Worm (Caenorhabditis elegans) whole organism, L1 larva: ENCODE measurements around the gene srbc-9.

Experiments
- F16B12.6 ChIP-seq: fragments of 150-350 bp; optimal IDR thresholded peaks from 2 replicates; lab custom pipeline; 2014; ENCODE audit warnings: missing biosample characterization, missing genetic modification characterization
- ceh-63 ChIP-seq: fragments of 200-800 bp; sonication (Bioruptor generic); optimal IDR thresholded peaks from 2 replicates; lab custom pipeline; 2018; ENCODE audit warnings: mild to moderate bottlenecking, missing genetic modification characterization, missing compliant biosample characterization
- fos-1 ChIP-seq: fragments of 150-350 bp; optimal IDR thresholded peaks from 2 replicates; lab custom pipeline; 2014; ENCODE audit warnings: missing biosample characterization, missing genetic modification characterization
- grh-1 ChIP-seq: fragments of 200-800 bp; sonication (Bioruptor generic); IDR thresholded peaks from 2 replicates; pipeline ENCODE4 v1.3.6; 2022; ENCODE audit warnings: missing genetic modification reagents, missing genetic modification characterization, missing compliant biosample characterization
- isw-1 ChIP-seq: fragments of 200-800 bp; sonication (Bioruptor generic); IDR thresholded peaks from 2 replicates; pipeline ENCODE4 v1.3.6; 2022; ENCODE audit warnings: missing genetic modification characterization, missing compliant biosample characterization
- lin-15B ChIP-seq: fragments of 150-350 bp; sonication (generic microtip); optimal IDR thresholded peaks from 3 replicates; lab custom pipeline; 2014; ENCODE audit warnings: missing biosample characterization, missing genetic modification characterization
- lin-39 ChIP-seq: fragments of 150-350 bp; optimal IDR thresholded peaks from 2 replicates; lab custom pipeline; 2014; ENCODE audit warnings: missing biosample characterization, missing genetic modification reagents, missing genetic modification characterization
- lsy-2 ChIP-seq, 2 experiments: fragments of 150-350 bp; optimal IDR thresholded peaks; 2 replicates each; lab custom pipeline; 2014; ENCODE audit warnings: missing biosample characterization in 2 of 2, missing genetic modification characterization in 2 of 2
- nhr-77 ChIP-seq: fragments of 150-350 bp; optimal IDR thresholded peaks from 2 replicates; lab custom pipeline; 2014; ENCODE audit warnings: missing biosample characterization, missing genetic modification characterization
- skn-1 ChIP-seq: fragments of 150-350 bp; optimal IDR thresholded peaks from 2 replicates; lab custom pipeline; 2014; ENCODE audit warnings: missing biosample characterization, missing genetic modification characterization
- snpc-4 ChIP-seq: fragments of 150-350 bp; optimal IDR thresholded peaks from 2 replicates; lab custom pipeline; 2014; ENCODE audit warnings: missing biosample characterization, missing genetic modification characterization
- sox-4 ChIP-seq: sonication (generic microtip); optimal IDR thresholded peaks from 2 replicates; lab custom pipeline; 2016; ENCODE audit warnings: missing genetic modification characterization, missing compliant biosample characterization

DNA sequence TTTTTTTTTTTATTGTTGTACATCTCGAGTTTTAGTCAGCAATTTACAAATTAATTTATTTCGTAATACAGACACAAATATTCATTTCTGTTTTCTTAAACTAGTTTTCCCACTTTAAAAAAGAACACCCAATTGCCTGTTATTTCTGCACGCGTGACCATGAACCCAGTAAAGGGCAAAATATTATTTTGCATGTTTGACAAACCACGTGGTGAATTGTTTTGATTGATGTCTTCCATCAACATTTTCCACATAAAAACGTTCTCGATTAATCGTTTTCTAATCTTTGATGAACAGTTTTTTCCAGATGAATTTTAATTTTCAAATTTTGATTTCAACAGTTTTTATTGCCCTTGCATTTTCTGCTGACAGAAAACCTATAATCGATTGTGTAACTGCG, 35.5 kb upstream of the srbc-9 start, which contains the start of gene C54F6.18:
- TF ChIP-seq lin-15B (tag; lab: Kevin White, UChicago) (no peak), isw-1 (GFP tag; lab: Robert Waterston, UW) (no peak), grh-1 (no peak), nhr-77 (tag; lab: Kevin White, UChicago) (no peak), skn-1 (tag; lab: Kevin White, UChicago) (no peak), F16B12.6 (tag; lab: Kevin White, UChicago) (no peak), lsy-2 (tag; optimal IDR thresholded peaks at IDR 0.05; lab: Kevin White, UChicago) (no peak), lin-39 (tag; lab: Kevin White, UChicago) (no peak), ceh-63 (no peak), sox-4 (tag; lab: Kevin White, UChicago) (no peak), fos-1 (tag; lab: Kevin White, UChicago) (no peak), snpc-4 (tag; lab: Kevin White, UChicago) (no peak)
